Worm (Caenorhabditis elegans): ENCODE results near the gene Y17G7B.12.

Gene Y17G7B.12

DNA sequence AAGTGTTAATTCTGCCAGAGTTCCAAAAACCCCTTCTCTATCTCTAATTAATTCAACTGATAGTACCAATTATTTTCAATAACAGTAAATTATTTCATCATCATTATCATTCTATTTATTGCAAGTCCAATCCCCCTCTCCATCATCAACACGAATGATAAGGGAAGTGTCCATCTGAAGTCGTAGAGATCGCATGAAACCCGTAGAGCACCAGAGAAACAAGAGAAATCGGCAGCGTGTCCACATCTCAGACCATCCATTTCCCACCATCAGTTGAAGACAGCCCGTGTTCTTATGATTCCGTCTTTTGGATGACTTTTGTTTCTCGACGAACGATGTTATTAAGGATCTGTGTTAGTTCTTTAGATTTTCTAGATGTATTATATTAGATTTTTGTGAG, 29.8 kb downstream of the Y17G7B.12 start:
- TF ChIP-seq med-1 (GFP tag; optimal IDR thresholded peaks at IDR 0.05; ENCODE audit: insufficient read depth): no peak
- no peak for TF ChIP-seq cog-1 (tag; optimal IDR thresholded peaks at IDR 0.05)
- TF ChIP-seq klf-2 (GFP tag; conservative IDR thresholded peaks at IDR 0.05): no peak
- no peak for TF ChIP-seq tab-1 (GFP tag; IDR thresholded peaks at IDR 0.05)
- no peak for TF ChIP-seq ztf-23 (GFP tag; IDR thresholded peaks at IDR 0.05)
- TF ChIP-seq T22C8.4 (GFP tag; IDR thresholded peaks at IDR 0.05): no peak
- TF ChIP-seq ztf-29 (GFP tag; IDR thresholded peaks at IDR 0.05): no peak
- TF ChIP-seq ref-1 (GFP tag; conservative IDR thresholded peaks at IDR 0.05): no peak
- no peak for TF ChIP-seq flt-1 (GFP tag; IDR thresholded peaks at IDR 0.05)

DNA sequence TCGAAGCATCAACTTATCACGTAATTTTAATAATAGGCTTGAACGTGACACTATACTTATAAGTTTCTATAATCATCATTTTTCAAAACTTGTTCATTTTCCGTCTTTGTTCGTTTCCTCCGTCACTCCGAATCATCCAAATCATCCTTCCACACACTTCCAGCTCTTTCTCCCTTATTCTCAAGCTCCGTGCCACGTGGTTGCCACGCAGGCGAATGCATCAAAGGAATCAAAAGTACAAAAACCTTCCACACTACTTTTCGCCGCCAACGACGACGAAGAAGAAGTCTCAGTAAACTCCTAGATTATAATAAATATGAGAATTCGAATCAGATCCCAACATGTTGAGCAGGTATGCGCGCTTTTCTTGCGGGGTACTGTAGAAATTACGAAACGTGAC, 30.5 kb downstream of the Y17G7B.12 start:
- TF ChIP-seq ref-1 (GFP tag; conservative IDR thresholded peaks at IDR 0.05): no peak
- TF ChIP-seq ztf-29 (GFP tag; IDR thresholded peaks at IDR 0.05): no peak
- TF ChIP-seq klf-2 (GFP tag; conservative IDR thresholded peaks at IDR 0.05): no peak
- TF ChIP-seq cog-1 (tag; optimal IDR thresholded peaks at IDR 0.05): no peak
- no peak for TF ChIP-seq tab-1 (GFP tag; IDR thresholded peaks at IDR 0.05)
- no peak for TF ChIP-seq med-1 (GFP tag; optimal IDR thresholded peaks at IDR 0.05; ENCODE audit: insufficient read depth)
- no peak for TF ChIP-seq T22C8.4 (GFP tag; IDR thresholded peaks at IDR 0.05)
- TF ChIP-seq flt-1 (GFP tag; IDR thresholded peaks at IDR 0.05): no peak
- TF ChIP-seq ztf-23 (GFP tag; IDR thresholded peaks at IDR 0.05): no peak

DNA sequence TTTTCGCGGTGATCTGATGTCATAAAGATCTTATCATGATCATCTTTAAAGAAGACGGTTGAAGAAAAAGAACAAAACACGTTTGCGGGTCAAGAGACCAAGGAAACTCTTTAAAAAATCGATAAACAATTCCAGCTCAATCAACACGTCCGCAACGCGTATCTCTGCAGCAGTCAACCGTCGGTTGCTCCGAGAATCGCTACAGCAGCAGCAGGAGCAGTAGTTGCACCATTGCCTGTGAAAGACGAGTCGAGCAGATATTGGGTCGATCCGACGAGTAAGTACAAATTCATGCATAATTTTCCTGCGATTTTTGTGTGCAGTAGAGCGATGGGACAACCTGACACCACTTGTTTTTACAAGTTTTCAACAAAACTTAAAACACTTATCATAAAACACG, 30.9 kb downstream of the Y17G7B.12 start:
- no peak for TF ChIP-seq klf-2 (GFP tag; conservative IDR thresholded peaks at IDR 0.05)
- no peak for TF ChIP-seq ztf-29 (GFP tag; IDR thresholded peaks at IDR 0.05)
- TF ChIP-seq flt-1 (GFP tag; IDR thresholded peaks at IDR 0.05): no peak
- TF ChIP-seq med-1 (GFP tag; optimal IDR thresholded peaks at IDR 0.05; ENCODE audit: insufficient read depth): no peak
- TF ChIP-seq ztf-23 (GFP tag; IDR thresholded peaks at IDR 0.05): no peak
- TF ChIP-seq cog-1 (tag; optimal IDR thresholded peaks at IDR 0.05): no peak
- TF ChIP-seq T22C8.4 (GFP tag; IDR thresholded peaks at IDR 0.05): no peak
- no peak for TF ChIP-seq tab-1 (GFP tag; IDR thresholded peaks at IDR 0.05)
- no peak for TF ChIP-seq ref-1 (GFP tag; conservative IDR thresholded peaks at IDR 0.05)

DNA sequence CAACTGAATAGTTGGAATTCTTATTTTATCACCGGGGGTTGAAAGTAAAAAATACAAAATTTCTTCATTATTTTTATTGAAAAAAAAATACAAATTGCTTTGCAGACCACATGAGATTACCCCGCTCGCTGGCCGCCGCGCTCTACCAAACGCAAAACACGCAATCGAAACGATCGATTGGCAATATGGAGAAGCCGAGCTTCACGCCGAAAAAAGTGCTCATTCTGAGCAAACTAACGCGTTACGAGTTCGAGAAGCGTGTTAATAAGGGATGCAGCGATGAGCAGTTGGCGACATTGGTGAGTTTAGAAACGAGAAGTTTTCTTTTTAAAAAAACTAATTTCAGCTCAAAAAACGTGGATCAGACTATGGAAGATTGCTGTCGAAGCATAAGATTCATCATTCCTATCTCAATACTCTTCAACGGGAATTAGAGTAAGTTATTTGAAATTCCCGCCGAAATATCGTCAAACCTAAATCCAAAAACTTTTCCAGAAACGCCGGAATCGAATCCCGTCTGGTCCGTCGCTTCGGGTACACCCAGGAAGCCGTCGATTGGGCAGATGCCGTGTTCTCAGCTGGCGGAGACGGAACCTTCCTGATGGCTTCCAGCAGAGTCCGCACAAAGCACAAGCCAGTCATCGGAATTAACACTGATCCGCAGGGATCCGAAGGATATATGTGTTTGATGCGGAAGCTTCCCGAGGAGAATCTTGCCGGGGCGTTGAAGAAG, 31.9 kb downstream of the Y17G7B.12 start:
- no peak for TF ChIP-seq ref-1 (GFP tag; conservative IDR thresholded peaks at IDR 0.05)
- no peak for TF ChIP-seq flt-1 (GFP tag; IDR thresholded peaks at IDR 0.05)
- TF ChIP-seq tab-1 (GFP tag; IDR thresholded peaks at IDR 0.05): no peak
- no peak for TF ChIP-seq ztf-29 (GFP tag; IDR thresholded peaks at IDR 0.05)
- no peak for TF ChIP-seq klf-2 (GFP tag; conservative IDR thresholded peaks at IDR 0.05)
- no peak for TF ChIP-seq cog-1 (tag; optimal IDR thresholded peaks at IDR 0.05)
- TF ChIP-seq T22C8.4 (GFP tag; IDR thresholded peaks at IDR 0.05): no peak
- no peak for TF ChIP-seq med-1 (GFP tag; optimal IDR thresholded peaks at IDR 0.05; ENCODE audit: insufficient read depth)
- no peak for TF ChIP-seq ztf-23 (GFP tag; IDR thresholded peaks at IDR 0.05)

DNA sequence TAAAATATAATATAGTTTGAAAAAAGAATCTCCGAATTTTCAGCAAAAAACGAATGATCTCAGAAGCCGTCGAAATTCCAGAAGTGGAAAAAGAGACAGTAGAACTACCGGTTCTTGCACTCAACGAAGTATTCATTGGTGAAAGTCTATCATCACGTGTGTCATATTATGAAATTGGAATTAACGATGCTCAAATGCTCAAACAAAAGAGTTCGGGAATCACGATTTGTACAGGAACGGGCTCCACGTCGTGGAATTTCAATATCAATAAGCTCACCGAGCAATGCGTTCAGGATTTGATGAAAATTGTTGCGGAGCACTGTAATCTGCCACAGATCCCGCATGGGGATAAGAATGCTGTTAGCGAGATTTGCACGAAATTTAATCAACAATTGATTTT, 34.6 kb downstream of the Y17G7B.12 start:
- TF ChIP-seq ztf-23 (GFP tag; IDR thresholded peaks at IDR 0.05) (no peak), ztf-29 (GFP tag; IDR thresholded peaks at IDR 0.05) (no peak), med-1 (GFP tag; optimal IDR thresholded peaks at IDR 0.05; ENCODE audit: insufficient read depth) (no peak), klf-2 (GFP tag; conservative IDR thresholded peaks at IDR 0.05) (no peak), T22C8.4 (GFP tag; IDR thresholded peaks at IDR 0.05) (no peak), flt-1 (GFP tag; IDR thresholded peaks at IDR 0.05) (no peak), ref-1 (GFP tag; conservative IDR thresholded peaks at IDR 0.05) (no peak), tab-1 (GFP tag; IDR thresholded peaks at IDR 0.05) (no peak), cog-1 (tag; optimal IDR thresholded peaks at IDR 0.05) (no peak)

DNA sequence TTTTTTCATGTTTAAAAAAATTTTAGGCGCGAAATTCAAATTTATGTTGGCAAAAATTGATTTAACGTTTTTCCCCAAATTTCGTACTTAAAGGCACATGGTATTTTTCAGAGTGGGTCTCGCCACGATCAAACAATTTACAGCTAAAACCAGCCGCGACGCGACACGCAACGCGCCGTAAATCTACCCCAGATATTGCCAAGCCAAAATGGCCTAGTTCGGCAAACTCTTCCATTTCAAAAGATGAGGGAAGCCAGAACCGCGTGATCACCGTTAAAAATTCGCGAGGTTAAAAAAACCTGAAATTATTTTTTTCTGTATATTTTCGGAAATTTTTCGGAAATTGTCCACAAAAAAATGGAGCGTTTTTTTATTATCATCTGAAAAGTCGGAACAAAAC, 36.2 kb downstream of the Y17G7B.12 start:
- TF ChIP-seq cog-1 (tag; optimal IDR thresholded peaks at IDR 0.05): no peak
- no peak for TF ChIP-seq T22C8.4 (GFP tag; IDR thresholded peaks at IDR 0.05)

DNA sequence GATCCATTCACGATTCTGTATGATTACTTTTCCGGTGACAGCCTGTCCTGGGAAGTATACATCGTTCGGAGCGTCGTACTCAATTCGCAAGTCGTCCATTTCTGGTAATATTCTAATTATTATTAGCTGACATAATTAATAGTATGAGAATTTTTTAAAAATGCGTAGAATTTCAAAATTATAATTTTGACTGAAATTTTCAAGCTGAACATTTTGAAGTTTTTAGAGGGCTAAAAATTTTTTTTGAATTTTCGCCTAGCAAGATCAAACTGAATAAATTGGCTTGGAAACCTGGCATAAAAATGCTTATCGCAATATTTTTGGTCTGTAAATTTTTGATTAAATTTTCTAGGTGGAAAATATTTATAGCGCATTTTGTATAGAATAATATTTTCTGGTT, 38.9 kb downstream of the Y17G7B.12 start, which contains the start of gene arrd-7:
arrd-7 (minus strand) TSS at position 101 of the 400 bp plus-strand sequence.
- TF ChIP-seq ztf-23 (GFP tag; IDR thresholded peaks at IDR 0.05) (no peak), cog-1 (tag; optimal IDR thresholded peaks at IDR 0.05) (no peak), med-1 (GFP tag; optimal IDR thresholded peaks at IDR 0.05; ENCODE audit: insufficient read depth) (no peak), flt-1 (GFP tag; IDR thresholded peaks at IDR 0.05) (no peak), klf-2 (GFP tag; conservative IDR thresholded peaks at IDR 0.05) (no peak)

DNA sequence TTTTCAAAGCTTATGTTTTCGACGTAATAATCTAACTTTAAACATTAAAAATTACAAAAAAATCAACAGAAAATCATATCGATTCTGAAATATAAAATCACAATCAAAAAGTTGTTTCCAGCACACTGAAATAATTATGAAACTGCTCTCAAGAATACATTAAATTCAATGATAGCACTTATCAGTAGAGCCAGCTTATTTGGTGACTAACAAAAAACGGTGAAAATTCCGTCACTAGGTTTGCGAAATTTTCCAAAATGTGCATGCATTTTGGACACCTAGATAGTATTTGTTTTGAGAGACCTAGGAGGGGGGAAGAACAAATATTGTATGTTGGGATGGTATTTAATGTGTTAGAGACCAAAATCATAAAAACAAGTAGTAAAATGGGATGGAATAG, 39.4 kb downstream of the Y17G7B.12 start:
- TF ChIP-seq med-1 (GFP tag; optimal IDR thresholded peaks at IDR 0.05; ENCODE audit: insufficient read depth) (no peak), klf-2 (GFP tag; conservative IDR thresholded peaks at IDR 0.05) (no peak), flt-1 (GFP tag; IDR thresholded peaks at IDR 0.05) (no peak), ztf-23 (GFP tag; IDR thresholded peaks at IDR 0.05) (no peak), tab-1 (GFP tag; IDR thresholded peaks at IDR 0.05) (no peak), ref-1 (GFP tag; conservative IDR thresholded peaks at IDR 0.05) (no peak), cog-1 (tag; optimal IDR thresholded peaks at IDR 0.05) (no peak), ztf-29 (GFP tag; IDR thresholded peaks at IDR 0.05) (no peak), T22C8.4 (GFP tag; IDR thresholded peaks at IDR 0.05) (no peak)

DNA sequence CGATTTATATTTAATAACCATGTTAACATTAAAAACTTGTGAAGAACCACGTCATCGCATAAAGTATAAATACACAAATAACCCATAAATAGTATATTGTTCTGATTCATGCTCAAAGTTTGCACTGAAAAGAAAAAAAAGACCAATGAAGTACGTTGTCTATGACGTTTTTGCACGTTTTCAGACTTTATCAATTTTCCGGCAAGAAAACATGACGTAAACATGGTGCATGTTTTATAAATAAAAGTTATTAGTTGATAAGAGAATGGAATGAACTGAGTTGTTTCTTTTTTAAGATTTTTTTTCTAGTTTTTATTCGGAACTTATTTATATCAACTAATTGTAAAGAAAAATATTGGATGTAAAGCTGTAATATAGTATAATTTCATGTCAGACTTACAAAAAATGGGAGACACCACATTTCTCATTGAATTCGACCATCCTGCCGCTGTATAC, 41.0 kb downstream of the Y17G7B.12 start, which contains the start of gene arrd-8:
arrd-8 (plus strand) TSS at position 406 of the 456 bp plus-strand sequence.
- TF ChIP-seq T22C8.4 (GFP tag; IDR thresholded peaks at IDR 0.05): no peak
- no peak for TF ChIP-seq tab-1 (GFP tag; IDR thresholded peaks at IDR 0.05)
- no peak for TF ChIP-seq cog-1 (tag; optimal IDR thresholded peaks at IDR 0.05)
- no peak for TF ChIP-seq ref-1 (GFP tag; conservative IDR thresholded peaks at IDR 0.05)
- no peak for TF ChIP-seq flt-1 (GFP tag; IDR thresholded peaks at IDR 0.05)
- TF ChIP-seq med-1 (GFP tag; optimal IDR thresholded peaks at IDR 0.05; ENCODE audit: insufficient read depth): no peak
- TF ChIP-seq klf-2 (GFP tag; conservative IDR thresholded peaks at IDR 0.05): no peak
- no peak for TF ChIP-seq ztf-23 (GFP tag; IDR thresholded peaks at IDR 0.05)
- no peak for TF ChIP-seq ztf-29 (GFP tag; IDR thresholded peaks at IDR 0.05)

All from whole organism, midembryonic.